Fruit fly (Drosophila melanogaster): ENCODE data around the gene CG10565.
A peak's percentile ranks its signal among the peaks of the same experiment; 100 is the strongest.

Gene CG10565

DNA sequence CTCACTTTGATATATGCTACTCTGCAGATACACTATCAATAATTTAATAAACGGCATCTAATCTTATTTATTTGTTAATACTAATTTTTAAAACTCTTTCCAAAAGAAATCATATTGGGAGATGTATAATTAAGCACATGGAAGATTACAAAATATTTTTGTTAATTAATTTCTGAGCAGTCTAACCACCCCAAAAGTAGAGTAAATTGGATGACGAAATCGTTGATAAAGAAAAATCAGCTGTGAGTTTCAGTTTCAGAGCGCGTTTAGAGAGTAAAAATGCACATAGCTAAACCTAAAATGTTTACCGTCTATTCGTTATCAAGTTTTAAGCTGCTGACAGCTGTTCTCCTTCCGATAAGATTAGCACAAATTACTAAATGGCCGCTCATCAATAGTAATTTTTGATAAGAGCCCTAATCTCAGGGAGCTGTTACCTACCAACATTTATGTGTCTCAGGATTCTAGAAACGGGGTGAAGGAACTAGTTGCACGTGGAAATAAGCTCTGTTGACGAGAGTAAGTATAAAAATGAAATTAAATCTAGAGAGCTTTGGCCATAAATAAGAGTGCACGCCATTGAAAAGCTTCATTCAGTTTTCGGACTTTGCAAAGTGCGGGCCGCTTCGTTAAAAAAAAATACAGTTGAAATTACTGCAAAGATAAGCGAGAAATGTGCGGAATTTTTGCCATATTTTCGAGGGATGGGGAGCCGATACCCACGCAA lies 36.5 kb upstream of the CG10565 start, which contains the start of the genes chb and AsnS (continued):
- TF ChIP-seq Meics (GFP tag; optimal IDR thresholded peaks at IDR 0.05) (peak; percentile 91), Neu2 (GFP tag; optimal IDR thresholded peaks at IDR 0.05; ENCODE audit: borderline replicate concordance) (no peak), CG2202 (tag; optimal IDR thresholded peaks at IDR 0.05) (peak; percentile 67), CG4617 (GFP tag; optimal IDR thresholded peaks at IDR 0.05; ENCODE audit: borderline replicate concordance) (peak; percentile 39), dimm (GFP tag; IDR thresholded peaks at IDR 0.05) (peak; percentile 80), nerfin-1 (tag; optimal IDR thresholded peaks at IDR 0.05) (peak; percentile 80), CG17612 (GFP tag; IDR thresholded peaks at IDR 0.05) (peak; percentile 77), CG42726 (GFP tag; IDR thresholded peaks at IDR 0.05; ENCODE audit: partially characterized antibody) (no peak), tio (GFP tag; optimal IDR thresholded peaks at IDR 0.05) (peak; percentile 72), CG43689 (GFP tag; IDR thresholded peaks at IDR 0.05) (peak; percentile 77), zen2 (GFP tag; IDR thresholded peaks at IDR 0.05; ENCODE audit: partially characterized antibody) (no peak), bigmax (GFP tag; optimal IDR thresholded peaks at IDR 0.05) (no peak), Sry-δ (GFP tag; optimal IDR thresholded peaks at IDR 0.05) (peak; percentile 24), B-H2 (GFP tag; optimal IDR thresholded peaks at IDR 0.05) (no peak), Lpt (GFP tag; optimal IDR thresholded peaks at IDR 0.05) (no peak), CG12155 (GFP tag; optimal IDR thresholded peaks at IDR 0.05) (peak; percentile 86), CG10267 (tag; optimal IDR thresholded peaks at IDR 0.05) (peak; percentile 83), CG6854 (GFP tag; optimal IDR thresholded peaks at IDR 0.05) (peak; percentile 86), CG11247 (GFP tag; IDR thresholded peaks at IDR 0.05) (peak; percentile 87), dysf (GFP tag; IDR thresholded peaks at IDR 0.05) (peak; percentile 95), Hr3 (GFP tag; optimal IDR thresholded peaks at IDR 0.05) (peak; percentile 84), zfh2 (GFP tag; optimal IDR thresholded peaks at IDR 0.05) (peak; percentile 52), prd (optimal IDR thresholded peaks at IDR 0.05) (no peak), prd (GFP tag; IDR thresholded peaks at IDR 0.05) (peak; percentile 93), CG7839 (tag; optimal IDR thresholded peaks at IDR 0.05) (peak; percentile 93), B-H1 (GFP tag; IDR thresholded peaks at IDR 0.05) (peak; percentile 90), Pdp1 (GFP tag; optimal IDR thresholded peaks at IDR 0.05) (peak; percentile 73 to 85), esg (GFP tag; conservative IDR thresholded peaks at IDR 0.05) (peak; percentile 89), CoRest (tag; optimal IDR thresholded peaks at IDR 0.05) (peak; percentile 94), tgo (GFP tag; IDR thresholded peaks at IDR 0.05) (peak; percentile 94), schlank (tag; optimal IDR thresholded peaks at IDR 0.05) (peak; percentile 74), CG15073 (GFP tag; optimal IDR thresholded peaks at IDR 0.05) (peak; percentile 12), Blimp-1 (GFP tag; optimal IDR thresholded peaks at IDR 0.05) (peak; percentile 90), nau (GFP tag; optimal IDR thresholded peaks at IDR 0.05) (peak; percentile 70), cas (GFP tag; IDR thresholded peaks at IDR 0.05) (peak; percentile 83), HmgD (GFP tag; optimal IDR thresholded peaks at IDR 0.05) (no peak), CG10543 (GFP tag; optimal IDR thresholded peaks at IDR 0.05) (peak; percentile 19), HLH3B (GFP tag; IDR thresholded peaks at IDR 0.05) (peak; percentile 95), CG1647 (GFP tag; optimal IDR thresholded peaks at IDR 0.05) (peak; percentile 63), Sox100B (GFP tag; optimal IDR thresholded peaks at IDR 0.05) (peak; percentile 88), Gsc (GFP tag; IDR thresholded peaks at IDR 0.05) (peak; percentile 50), pan (optimal IDR thresholded peaks at IDR 0.05) (no peak), pan (GFP tag; optimal IDR thresholded peaks at IDR 0.05 in 1 of 2, IDR thresholded peaks at IDR 0.05 in 1 of 2) (peak in 1 of 2 experiments; percentile 96), CG6683 (GFP tag; optimal IDR thresholded peaks at IDR 0.05) (peak; percentile 75), Dek (tag; optimal IDR thresholded peaks at IDR 0.05) (peak; percentile 95), trh (GFP tag; optimal IDR thresholded peaks at IDR 0.05) (peak; percentile 70), CG11695 (GFP tag; IDR thresholded peaks at IDR 0.05) (peak; percentile 96), odd (GFP tag; optimal IDR thresholded peaks at IDR 0.05) (peak; percentile 83), dm (GFP tag; optimal IDR thresholded peaks at IDR 0.05) (no peak), CG9437 (GFP tag; optimal IDR thresholded peaks at IDR 0.05) (peak; percentile 82)

Measured in whole organism, embryonic.